Fruit fly (Drosophila melanogaster): ENCODE data around the gene Obp83b.

The Obp83b gene

dm6 chr3R:5997822-5998221, 21.2 kb upstream of the Obp83b start:
- peak; percentile 10 for TF ChIP-seq exex (tag; optimal IDR thresholded peaks at IDR 0.05)
- no peak for TF ChIP-seq CG12744 (GFP tag; optimal IDR thresholded peaks at IDR 0.05)
- peak; percentile 12 for TF ChIP-seq abd-A (tag; optimal IDR thresholded peaks at IDR 0.05)
- TF ChIP-seq chinmo (GFP tag; IDR thresholded peaks at IDR 0.05; ENCODE audit: partially characterized antibody) = 0 out of 4 replicates have a peak, but pooled peaks have one; percentile 48
- TF ChIP-seq crol (GFP tag; IDR thresholded peaks at IDR 0.05) = peak; percentile 81
- TF ChIP-seq Bdp1 (GFP tag; optimal IDR thresholded peaks at IDR 0.05) = no peak
- TF ChIP-seq GATAe (GFP tag; conservative IDR thresholded peaks at IDR 0.05) = peak; percentile 53; the same call in 1 of the 2 replicates
- TF ChIP-seq mirr (GFP tag; optimal IDR thresholded peaks at IDR 0.05) = peak; percentile 15
- peak; percentile 8 for TF ChIP-seq sug (tag; optimal IDR thresholded peaks at IDR 0.05)

- peak; percentile 13 for TF ChIP-seq gem (tag; optimal IDR thresholded peaks at IDR 0.05)
- no peak for TF ChIP-seq CG18599 (GFP tag; optimal IDR thresholded peaks at IDR 0.05)
- peak; percentile 7 for TF ChIP-seq CG11504 (tag; optimal IDR thresholded peaks at IDR 0.05)
- no peak for TF ChIP-seq CG12104 (GFP tag; optimal IDR thresholded peaks at IDR 0.05)
- peak in 1 of 2 experiments; percentile 57 for TF ChIP-seq insv (GFP tag; optimal IDR thresholded peaks at IDR 0.05)
Measured at dm6 chr3R:5995381-5995780, 18.8 kb upstream of the Obp83b start.

- TF ChIP-seq maf-S (GFP tag; optimal IDR thresholded peaks at IDR 0.05) = no peak
- TF ChIP-seq aop (GFP tag; IDR thresholded peaks at IDR 0.05) = no peak
- peak; percentile 18 for TF ChIP-seq gem (tag; optimal IDR thresholded peaks at IDR 0.05)
- TF ChIP-seq CG6175 (GFP tag; IDR thresholded peaks at IDR 0.05) = no peak
- no peak for TF ChIP-seq Sry-δ (GFP tag; optimal IDR thresholded peaks at IDR 0.05)
- TF ChIP-seq Six4 (GFP tag; optimal IDR thresholded peaks at IDR 0.05) = no peak
- TF ChIP-seq Taf1 (GFP tag; IDR thresholded peaks at IDR 0.05) = no peak
- TF ChIP-seq Dip2 (GFP tag; IDR thresholded peaks at IDR 0.05) = no peak
- no peak for TF ChIP-seq ken (GFP tag; IDR thresholded peaks at IDR 0.05)
- peak; percentile 11 for TF ChIP-seq CG18599 (GFP tag; optimal IDR thresholded peaks at IDR 0.05)
- peak; percentile 19 for TF ChIP-seq CG2678 (tag; optimal IDR thresholded peaks at IDR 0.05)
- no peak for TF ChIP-seq gcm (GFP tag; optimal IDR thresholded peaks at IDR 0.05)
- TF ChIP-seq CG6813 (GFP tag; optimal IDR thresholded peaks at IDR 0.05) = no peak
- no peak for TF ChIP-seq Poxn (GFP tag; IDR thresholded peaks at IDR 0.05)
- no peak for TF ChIP-seq Usf (GFP tag; optimal IDR thresholded peaks at IDR 0.05)
- TF ChIP-seq CG11504 (tag; optimal IDR thresholded peaks at IDR 0.05) = peak; percentile 23
- no peak for TF ChIP-seq pnt (GFP tag; optimal IDR thresholded peaks at IDR 0.05)
- TF ChIP-seq CG31388 (GFP tag; optimal IDR thresholded peaks at IDR 0.05) = no peak
- TF ChIP-seq CG17829 (tag; optimal IDR thresholded peaks at IDR 0.05) = no peak
- no peak for TF ChIP-seq ERR (GFP tag; optimal IDR thresholded peaks at IDR 0.05)
- no peak for TF ChIP-seq Camta (GFP tag; optimal IDR thresholded peaks at IDR 0.05)
- no peak for TF ChIP-seq C15 (GFP tag; IDR thresholded peaks at IDR 0.05)
- no peak for TF ChIP-seq CG8089 (GFP tag; optimal IDR thresholded peaks at IDR 0.05)
- TF ChIP-seq slbo (GFP tag; IDR thresholded peaks at IDR 0.05) = no peak
Measured at dm6 chr3R:5993857-5994256, 17.2 kb upstream of the Obp83b start.

- no peak for TF ChIP-seq insv (GFP tag; optimal IDR thresholded peaks at IDR 0.05)
- no peak for TF ChIP-seq CG18011 (GFP tag; optimal IDR thresholded peaks at IDR 0.05)
- TF ChIP-seq row (GFP tag; IDR thresholded peaks at IDR 0.05) = no peak
- TF ChIP-seq sob (GFP tag; IDR thresholded peaks at IDR 0.05) = no peak
- TF ChIP-seq B-H1 (GFP tag; IDR thresholded peaks at IDR 0.05) = no peak
- no peak for TF ChIP-seq prd (optimal IDR thresholded peaks at IDR 0.05)
- no peak for TF ChIP-seq prd (GFP tag; IDR thresholded peaks at IDR 0.05)
- TF ChIP-seq Hr39 (optimal IDR thresholded peaks at IDR 0.05) = no peak
Measured at dm6 chr3R:5975145-5975544, 1.5 kb downstream of the Obp83b start, which contains the start of gene Obp83a. Gene Obp83a, minus strand, starts transcription at chr3R:5975245.

All from whole organism, embryonic.